Fruit fly (Drosophila melanogaster) whole organism, embryonic: Measurements from ENCODE around the gene CrebB.

Experiments
- Atf-2 ChIP-seq: fragments of 200-800 bp; sonication (Bioruptor generic); optimal IDR thresholded peaks from 2 replicates; lab custom pipeline; 2016; ENCODE audit warnings: missing biosample characterization, missing genetic modification characterization
- BEAF-32 ChIP-seq: fragments of 200-800 bp; sonication (Bioruptor generic); optimal IDR thresholded peaks from 3 replicates; lab custom pipeline; 2017; ENCODE audit warnings: missing biosample characterization, missing genetic modification characterization, mild to moderate bottlenecking, moderate library complexity, missing genetic modification reagents
- Bteb2 ChIP-seq: fragments of 200-800 bp; sonication (Bioruptor generic); optimal IDR thresholded peaks from 2 replicates; lab custom pipeline; 2016; ENCODE audit warnings: missing biosample characterization, missing genetic modification characterization
- C15 ChIP-seq: fragments of 200-800 bp; sonication (Bioruptor generic); IDR thresholded peaks from 3 replicates; pipeline ENCODE4 v1.3.6; 2022; ENCODE audit warnings: missing biosample characterization, missing genetic modification characterization
- CG10366 ChIP-seq: fragments of 200-800 bp; sonication (Bioruptor generic); IDR thresholded peaks from 2 replicates; pipeline ENCODE4 v1.3.6; 2022; ENCODE audit warnings: missing biosample characterization, missing genetic modification characterization
- CG1233 ChIP-seq: fragments of 200-800 bp; sonication (Bioruptor generic); optimal IDR thresholded peaks from 4 replicates; lab custom pipeline; 2018; ENCODE audit warnings: missing biosample characterization, mild to moderate bottlenecking, missing genetic modification characterization
- CG12942 ChIP-seq: fragments of 200-800 bp; sonication (Bioruptor generic); optimal IDR thresholded peaks from 3 replicates; lab custom pipeline; 2016; ENCODE audit warnings: missing biosample characterization, missing genetic modification characterization
- CG13624 ChIP-seq: fragments of 200-800 bp; sonication (Bioruptor generic); optimal IDR thresholded peaks from 2 replicates; lab custom pipeline; 2016; ENCODE audit warnings: missing biosample characterization, missing genetic modification characterization
- CG15601 ChIP-seq: fragments of 200-800 bp; sonication (Bioruptor generic); optimal IDR thresholded peaks from 3 replicates; lab custom pipeline; 2019; ENCODE audit warnings: missing biosample characterization, mild to moderate bottlenecking, missing genetic modification characterization, moderate library complexity
- CG2889 ChIP-seq: fragments of 200-800 bp; sonication (Bioruptor generic); IDR thresholded peaks from 3 replicates; pipeline ENCODE4 v1.3.6; 2022; ENCODE audit warnings: missing biosample characterization, missing genetic modification characterization
- CG34224 ChIP-seq: fragments of 200-800 bp; sonication (Bioruptor generic); IDR thresholded peaks from 3 replicates; pipeline ENCODE4 v1.3.6; 2022; ENCODE audit warnings: missing biosample characterization, missing genetic modification characterization; ENCODE audit not compliant: partially characterized antibody
- CG6654 ChIP-seq: fragments of 200-800 bp; sonication (Bioruptor generic); optimal IDR thresholded peaks from 2 replicates; lab custom pipeline; 2017; ENCODE audit warnings: missing biosample characterization, mild to moderate bottlenecking, missing genetic modification characterization
- CG8924 ChIP-seq: fragments of 200-800 bp; optimal IDR thresholded peaks from 3 replicates; lab custom pipeline; 2019; ENCODE audit warnings: missing biosample characterization, mild to moderate bottlenecking, missing genetic modification characterization, moderate library complexity
- CG9437 ChIP-seq: fragments of 200-800 bp; sonication (Bioruptor generic); optimal IDR thresholded peaks from 2 replicates; lab custom pipeline; 2018; ENCODE audit warnings: missing biosample characterization, mild to moderate bottlenecking, missing genetic modification characterization
- CG9727 ChIP-seq: fragments of 200-800 bp; sonication (Bioruptor generic); optimal IDR thresholded peaks from 3 replicates; lab custom pipeline; 2017; ENCODE audit warnings: missing biosample characterization, mild to moderate bottlenecking, missing genetic modification characterization
- Dbx ChIP-seq: fragments of 200-800 bp; sonication (Bioruptor generic); IDR thresholded peaks from 3 replicates; pipeline ENCODE4 v1.3.6; 2022; ENCODE audit warnings: missing biosample characterization, missing genetic modification characterization
- Dip2 ChIP-seq: fragments of 200-800 bp; sonication (Bioruptor generic); IDR thresholded peaks from 2 replicates; pipeline ENCODE4 v1.3.6; 2022; ENCODE audit warnings: missing biosample characterization, missing genetic modification characterization
- Dll ChIP-seq: fragments of 200-800 bp; sonication (Bioruptor generic); IDR thresholded peaks from 4 replicates; pipeline ENCODE4 v1.3.6; 2022; ENCODE audit warnings: missing biosample characterization, missing genetic modification characterization; ENCODE audit not compliant: partially characterized antibody
- Doc3 ChIP-seq: fragments of 200-800 bp; sonication (Bioruptor generic); IDR thresholded peaks from 3 replicates; pipeline ENCODE4 v1.3.6; 2022; ENCODE audit warnings: missing biosample characterization, missing genetic modification characterization; ENCODE audit not compliant: partially characterized antibody
- Dref ChIP-seq: fragments of 200-800 bp; sonication (Bioruptor generic); IDR thresholded peaks from 2 replicates; pipeline ENCODE4 v1.3.6; 2022; ENCODE audit warnings: missing biosample characterization, missing genetic modification characterization
- ERR ChIP-seq: fragments of 200-800 bp; sonication (Bioruptor generic); optimal IDR thresholded peaks from 2 replicates; lab custom pipeline; 2016; ENCODE audit warnings: missing biosample characterization, missing genetic modification characterization
- Hr39 ChIP-seq: fragments of >200 bp; optimal IDR thresholded peaks from 2 replicates; lab custom pipeline; 2017
- Hr51 ChIP-seq, 2 experiments: fragments of 200-800 bp; sonication (Bioruptor generic); optimal IDR thresholded peaks; 2 replicates in 1 of 2; 3 replicates in 1 of 2; lab custom pipeline; 2016 to 2018; ENCODE audit warnings: missing biosample characterization in 2 of 2, missing genetic modification characterization in 2 of 2, mild to moderate bottlenecking in 1 of 2, moderate library complexity in 1 of 2
- Jarid2 ChIP-seq: fragments of 200-800 bp; sonication (Bioruptor generic); optimal IDR thresholded peaks from 3 replicates; lab custom pipeline; 2017; ENCODE audit warnings: mild to moderate bottlenecking, missing biosample characterization, missing genetic modification reagents, missing genetic modification characterization
- Max ChIP-seq: fragments of 200-800 bp; sonication (Bioruptor generic); optimal IDR thresholded peaks from 2 replicates; lab custom pipeline; 2016; ENCODE audit warnings: missing biosample characterization, mild to moderate bottlenecking, missing genetic modification characterization
- Neu2 ChIP-seq: fragments of 200-800 bp; sonication (Bioruptor generic); optimal IDR thresholded peaks from 3 replicates; lab custom pipeline; 2016; ENCODE audit warnings: missing biosample characterization, missing genetic modification characterization, borderline replicate concordance
- Ravus ChIP-seq: fragments of 200-800 bp; sonication (Bioruptor generic); IDR thresholded peaks from 2 replicates; pipeline ENCODE4 v1.3.6; 2022; ENCODE audit warnings: missing biosample characterization, missing genetic modification characterization
- Rfx ChIP-seq: fragments of 200-800 bp; sonication (Bioruptor generic); IDR thresholded peaks from 2 replicates; pipeline ENCODE4 v1.3.6; 2022; ENCODE audit warnings: missing biosample characterization, missing genetic modification characterization
- Trl ChIP-seq, 3 experiments: fragments of >200 bp in 2 of 3; fragments of 200-800 bp in 1 of 3; sonication (Bioruptor generic) in 1 of 3; optimal IDR thresholded peaks; 2 replicates in 1 of 3; 3 replicates in 2 of 3; lab custom pipeline; 2016 to 2017; ENCODE audit warnings: missing biosample characterization in 1 of 3, missing genetic modification characterization in 1 of 3
- YL-1 ChIP-seq: fragments of 200-800 bp; sonication (Bioruptor generic); optimal IDR thresholded peaks from 3 replicates; lab custom pipeline; 2017; ENCODE audit warnings: missing biosample characterization, mild to moderate bottlenecking, missing genetic modification characterization
- ara ChIP-seq: fragments of 200-800 bp; sonication (Bioruptor generic); IDR thresholded peaks from 2 replicates; pipeline ENCODE4 v1.3.6; 2022; ENCODE audit warnings: missing biosample characterization, missing genetic modification characterization
- bbx ChIP-seq: fragments of 200-800 bp; sonication (Bioruptor generic); IDR thresholded peaks from 2 replicates; pipeline ENCODE4 v1.3.6; 2022; ENCODE audit warnings: missing biosample characterization, missing genetic modification characterization; ENCODE audit not compliant: partially characterized antibody
- br ChIP-seq: fragments of >200 bp; optimal IDR thresholded peaks from 2 replicates; lab custom pipeline; 2017
- btn ChIP-seq: fragments of 200-800 bp; sonication (Bioruptor generic); optimal IDR thresholded peaks from 2 replicates; lab custom pipeline; 2016; ENCODE audit warnings: missing biosample characterization, missing genetic modification characterization
- exex ChIP-seq: fragments of 200-800 bp; sonication (Bioruptor generic); optimal IDR thresholded peaks from 4 replicates; lab custom pipeline; 2018; ENCODE audit warnings: missing biosample characterization, mild to moderate bottlenecking, missing genetic modification characterization, moderate library complexity
- eyg ChIP-seq: fragments of 200-800 bp; sonication (Bioruptor generic); optimal IDR thresholded peaks from 3 replicates; lab custom pipeline; 2016; ENCODE audit warnings: missing biosample characterization, missing genetic modification characterization
- gcm2 ChIP-seq: fragments of 200-800 bp; sonication (Bioruptor generic); optimal IDR thresholded peaks from 2 replicates; lab custom pipeline; 2016; ENCODE audit warnings: missing biosample characterization, missing genetic modification characterization
- kay ChIP-seq: fragments of 200-800 bp; sonication (Bioruptor generic); optimal IDR thresholded peaks from 2 replicates; lab custom pipeline; 2016; ENCODE audit warnings: missing biosample characterization, missing genetic modification characterization
- knrl ChIP-seq: fragments of 200-800 bp; sonication (Bioruptor generic); IDR thresholded peaks from 3 replicates; pipeline ENCODE4 v1.3.6; 2022; ENCODE audit warnings: missing biosample characterization, missing genetic modification characterization; ENCODE audit not compliant: partially characterized antibody
- lab ChIP-seq: fragments of 200-800 bp; sonication (Bioruptor generic); optimal IDR thresholded peaks from 3 replicates; lab custom pipeline; 2017; ENCODE audit warnings: missing biosample characterization, missing genetic modification characterization, mild to moderate bottlenecking, moderate library complexity, missing genetic modification reagents
- lilli ChIP-seq: fragments of 200-800 bp; sonication (Bioruptor generic); optimal IDR thresholded peaks from 3 replicates; lab custom pipeline; 2016; ENCODE audit warnings: missing biosample characterization, missing genetic modification characterization
- nau ChIP-seq: fragments of 200-800 bp; sonication (Bioruptor generic); optimal IDR thresholded peaks from 3 replicates; lab custom pipeline; 2017; ENCODE audit warnings: missing biosample characterization, mild to moderate bottlenecking, missing genetic modification characterization, missing genetic modification reagents
- pho ChIP-seq: fragments of 200-800 bp; sonication (Bioruptor generic); optimal IDR thresholded peaks from 2 replicates; lab custom pipeline; 2016; ENCODE audit warnings: missing biosample characterization, missing genetic modification characterization
- psq ChIP-seq: fragments of 200-800 bp; sonication (Bioruptor generic); optimal IDR thresholded peaks from 2 replicates; lab custom pipeline; 2017; ENCODE audit warnings: missing biosample characterization, missing genetic modification characterization
- pum ChIP-seq: fragments of 200-800 bp; sonication (Bioruptor generic); optimal IDR thresholded peaks from 2 replicates; lab custom pipeline; 2016; ENCODE audit warnings: missing biosample characterization, missing genetic modification characterization
- scrt ChIP-seq: fragments of 200-800 bp; sonication (Bioruptor generic); optimal IDR thresholded peaks from 2 replicates; lab custom pipeline; 2018; ENCODE audit warnings: missing biosample characterization, mild to moderate bottlenecking, missing genetic modification characterization, moderate library complexity
- seq ChIP-seq: fragments of 200-800 bp; sonication (Bioruptor generic); IDR thresholded peaks from 2 replicates; pipeline ENCODE4 v1.3.6; 2022; ENCODE audit warnings: missing biosample characterization, missing genetic modification characterization
- sisA ChIP-seq: fragments of 200-800 bp; sonication (Bioruptor generic); IDR thresholded peaks from 2 replicates; pipeline ENCODE4 v1.3.6; 2022; ENCODE audit warnings: missing biosample characterization, missing genetic modification characterization
- stc ChIP-seq: fragments of 200-800 bp; sonication (Bioruptor generic); IDR thresholded peaks from 2 replicates; pipeline ENCODE4 v1.3.6; 2022; ENCODE audit warnings: missing biosample characterization, missing genetic modification characterization
- tx ChIP-seq: fragments of 200-800 bp; sonication (Bioruptor generic); optimal IDR thresholded peaks from 2 replicates; lab custom pipeline; 2016; ENCODE audit warnings: missing biosample characterization, missing genetic modification characterization
- unc-4 ChIP-seq: fragments of 200-800 bp; sonication (Bioruptor generic); IDR thresholded peaks from 2 replicates; pipeline ENCODE4 v1.3.6; 2022; ENCODE audit warnings: missing biosample characterization, missing genetic modification characterization; ENCODE audit not compliant: partially characterized antibody

CrebB gene

DNA sequence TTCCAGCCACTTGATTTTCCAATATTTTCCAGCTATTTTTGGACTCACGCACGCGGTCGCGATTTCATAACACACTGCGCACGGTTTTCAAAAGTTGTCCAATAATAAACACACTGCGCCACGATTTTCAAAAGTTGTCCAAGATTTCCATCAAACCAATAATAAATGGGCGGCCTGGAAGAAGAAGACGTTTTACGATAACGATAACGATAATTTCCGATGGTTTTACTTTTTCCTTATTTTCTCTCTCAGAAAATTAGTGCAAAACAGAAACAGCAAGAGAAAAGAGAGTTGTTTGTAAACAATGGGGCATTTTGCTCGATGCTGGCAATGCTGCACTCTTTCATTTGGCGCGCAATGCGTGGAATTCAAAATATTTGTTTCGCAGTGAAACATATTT lies 43.8 kb downstream of the CrebB start, which contains the start of gene Nt5b (continued):
- TF ChIP-seq Trl (optimal IDR thresholded peaks at IDR 0.05; lab: Kevin White, UChicago) = peak; percentile 50 to 56
- TF ChIP-seq Trl (GFP tag; optimal IDR thresholded peaks at IDR 0.05; lab: Kevin White, UChicago) = no peak
- no peak for TF ChIP-seq br (lab: Kevin White, UChicago)
- no peak for TF ChIP-seq CG2889 (GFP tag; lab: Robert Waterston, UW)
- no peak for TF ChIP-seq btn
- no peak for TF ChIP-seq sisA (GFP tag; lab: Robert Waterston, UW)
- no peak for TF ChIP-seq CG9437 (GFP tag; lab: Kevin White, UChicago)
- TF ChIP-seq Hr39 (lab: Kevin White, UChicago) = no peak
- peak; percentile 34; the same call in 1 of the 3 replicates for TF ChIP-seq knrl (GFP tag; lab: Robert Waterston, UW)
- TF ChIP-seq bbx (GFP tag; lab: Robert Waterston, UW) = peak; percentile 31; the same call in 1 of the 2 replicates
- no peak for TF ChIP-seq CG1233 (GFP tag; lab: Kevin White, UChicago)
- no peak for TF ChIP-seq gcm2 (GFP tag; lab: Kevin White, UChicago)
- no peak for TF ChIP-seq scrt
- TF ChIP-seq CG9727 = no peak
- TF ChIP-seq psq (GFP tag; lab: Kevin White, UChicago) = peak; percentile 45
- TF ChIP-seq CG13624 (GFP tag; lab: Kevin White, UChicago) = no peak
- no peak for TF ChIP-seq Bteb2 (GFP tag; lab: Kevin White, UChicago)
- TF ChIP-seq CG34224 = peak; percentile 15; the same call in 1 of the 3 replicates
- no peak for TF ChIP-seq tx
- no peak for TF ChIP-seq CG10366 (GFP tag; lab: Robert Waterston, UW)
- no peak for TF ChIP-seq C15
- TF ChIP-seq BEAF-32 (GFP tag; lab: Kevin White, UChicago) = peak; percentile 25
- no peak for TF ChIP-seq pho (GFP tag; lab: Kevin White, UChicago)
- TF ChIP-seq CG12942 (GFP tag; lab: Kevin White, UChicago) = no peak
- TF ChIP-seq CG6654 (GFP tag; lab: Kevin White, UChicago) = no peak
- TF ChIP-seq Dref (GFP tag; lab: Robert Waterston, UW) = peak; percentile 60
- no peak for TF ChIP-seq ara (GFP tag; lab: Robert Waterston, UW)
- no peak for TF ChIP-seq Dbx (GFP tag; lab: Robert Waterston, UW)
- 0 out of 2 replicates have a peak, but pooled peaks have one; percentile 23 for TF ChIP-seq unc-4 (GFP tag; lab: Robert Waterston, UW)
- TF ChIP-seq exex (tag; lab: Kevin White, UChicago) = no peak
- no peak for TF ChIP-seq pum (GFP tag; lab: Kevin White, UChicago)
- no peak for TF ChIP-seq Dip2
- TF ChIP-seq lilli (GFP tag; lab: Kevin White, UChicago) = no peak
- TF ChIP-seq Hr51 (GFP tag; optimal IDR thresholded peaks at IDR 0.05; lab: Kevin White, UChicago) = no peak
- TF ChIP-seq seq = no peak
- TF ChIP-seq Max (GFP tag; lab: Kevin White, UChicago) = no peak
- TF ChIP-seq Dll (GFP tag; lab: Robert Waterston, UW) = peak; percentile 55; the same call in 1 of the 4 replicates
- TF ChIP-seq Jarid2 (GFP tag; lab: Kevin White, UChicago) = no peak
- TF ChIP-seq stc (GFP tag; lab: Robert Waterston, UW) = no peak
- 0 out of 3 replicates have a peak, but pooled peaks have one; percentile 38 for TF ChIP-seq Doc3 (GFP tag; lab: Robert Waterston, UW)
- no peak for TF ChIP-seq YL-1 (GFP tag; lab: Kevin White, UChicago)
- TF ChIP-seq ERR (GFP tag; lab: Kevin White, UChicago) = no peak
- no peak for TF ChIP-seq Atf-2 (GFP tag; lab: Kevin White, UChicago)
- TF ChIP-seq lab (GFP tag; lab: Kevin White, UChicago) = no peak
- TF ChIP-seq CG15601 (tag; lab: Kevin White, UChicago) = no peak
- TF ChIP-seq Ravus (GFP tag; lab: Robert Waterston, UW) = no peak
- TF ChIP-seq Rfx (GFP tag; lab: Robert Waterston, UW) = no peak
- TF ChIP-seq Neu2 (GFP tag; lab: Kevin White, UChicago) = no peak
- no peak for TF ChIP-seq nau (GFP tag; lab: Kevin White, UChicago)
- TF ChIP-seq kay (GFP tag; lab: Kevin White, UChicago) = no peak
- TF ChIP-seq CG8924 (tag; lab: Kevin White, UChicago) = no peak
- no peak for TF ChIP-seq eyg (GFP tag; lab: Kevin White, UChicago)
